Fruit fly (Drosophila melanogaster): ENCODE data around the gene ND-B16.6.

The ND-B16.6 gene

dm6 chrX:6349231-6349630, 970 bp downstream of the ND-B16.6 start:
- TF ChIP-seq Dif (GFP tag; optimal IDR thresholded peaks at IDR 0.05; ENCODE audit: partially characterized antibody) (no peak), Sp1 (GFP tag; optimal IDR thresholded peaks at IDR 0.05) (no peak), Rel (GFP tag; optimal IDR thresholded peaks at IDR 0.05) (no peak), Rel (tag; optimal IDR thresholded peaks at IDR 0.05) (peak; percentile 92)

- TF ChIP-seq CG32264 (GFP tag; optimal IDR thresholded peaks at IDR 0.05) (no peak), psq (GFP tag; optimal IDR thresholded peaks at IDR 0.05) (peak; percentile 68), Dfd (GFP tag; optimal IDR thresholded peaks at IDR 0.05) (no peak), Hnf4 (GFP tag; optimal IDR thresholded peaks at IDR 0.05) (peak; percentile 55), Sp1 (GFP tag; optimal IDR thresholded peaks at IDR 0.05) (peak; percentile 55), foxo (GFP tag; optimal IDR thresholded peaks at IDR 0.05) (peak in 1 of 2 experiments; percentile 48), tai (GFP tag; optimal IDR thresholded peaks at IDR 0.05) (no peak), Jra (GFP tag; optimal IDR thresholded peaks at IDR 0.05) (no peak), CG9705 (GFP tag; optimal IDR thresholded peaks at IDR 0.05) (peak; percentile 22), brk (GFP tag; optimal IDR thresholded peaks at IDR 0.05) (no peak), ey (GFP tag; optimal IDR thresholded peaks at IDR 0.05) (peak; percentile 20), Vsx2 (GFP tag; optimal IDR thresholded peaks at IDR 0.05; ENCODE audit: partially characterized antibody) (no peak), Mio (GFP tag; optimal IDR thresholded peaks at IDR 0.05) (no peak), jim (GFP tag; optimal IDR thresholded peaks at IDR 0.05) (no peak), Abd-B (GFP tag; optimal IDR thresholded peaks at IDR 0.05) (no peak), fru (GFP tag; optimal IDR thresholded peaks at IDR 0.05) (peak; percentile 9), Myc (optimal IDR thresholded peaks at IDR 0.05) (no peak), N (GFP tag; optimal IDR thresholded peaks at IDR 0.05) (no peak), woc (GFP tag; optimal IDR thresholded peaks at IDR 0.05) (no peak), Hr78 (GFP tag; optimal IDR thresholded peaks at IDR 0.05) (no peak), OdsH (GFP tag; optimal IDR thresholded peaks at IDR 0.05) (peak; percentile 39), dl (GFP tag; optimal IDR thresholded peaks at IDR 0.05; ENCODE audit: insufficient read depth in 1 of 2, partially characterized antibody in 2 of 2) (peak in 1 of 2 experiments; percentile 23), GATAd (GFP tag; optimal IDR thresholded peaks at IDR 0.05) (no peak), CrebA (GFP tag; optimal IDR thresholded peaks at IDR 0.05; ENCODE audit: borderline replicate concordance) (no peak), Rel (GFP tag; optimal IDR thresholded peaks at IDR 0.05) (no peak), Rel (tag; optimal IDR thresholded peaks at IDR 0.05) (peak; percentile 72), usp (GFP tag; optimal IDR thresholded peaks at IDR 0.05) (no peak), dmrt93B (GFP tag; optimal IDR thresholded peaks at IDR 0.05) (no peak), h (GFP tag; optimal IDR thresholded peaks at IDR 0.05) (peak; percentile 39), dsf (GFP tag; optimal IDR thresholded peaks at IDR 0.05; ENCODE audit: borderline replicate concordance) (peak; percentile 12), rgr (GFP tag; optimal IDR thresholded peaks at IDR 0.05) (peak; percentile 63), HLH106 (tag; optimal IDR thresholded peaks at IDR 0.05) (peak; percentile 20), Hr83 (GFP tag; optimal IDR thresholded peaks at IDR 0.05; ENCODE audit: poor library complexity, severe bottlenecking) (no peak), sage (GFP tag; optimal IDR thresholded peaks at IDR 0.05) (no peak), lola (GFP tag; optimal IDR thresholded peaks at IDR 0.05) (no peak), sv (GFP tag; optimal IDR thresholded peaks at IDR 0.05) (no peak), pan (optimal IDR thresholded peaks at IDR 0.05) (no peak), Dif (GFP tag; optimal IDR thresholded peaks at IDR 0.05; ENCODE audit: partially characterized antibody) (no peak), br (GFP tag; optimal IDR thresholded peaks at IDR 0.05) (peak; percentile 56)
These were observed 3.3 kb downstream of the ND-B16.6 start, which contains the start of gene CG3847 for dm6 chrX:6346926-6347367. Gene CG3847 (plus strand): TSS chrX:6347103.

- TF ChIP-seq Hr83 (GFP tag; optimal IDR thresholded peaks at IDR 0.05; ENCODE audit: poor library complexity, severe bottlenecking), result no peak
- TF ChIP-seq Myc (optimal IDR thresholded peaks at IDR 0.05), result no peak
- no peak for TF ChIP-seq dsf (GFP tag; optimal IDR thresholded peaks at IDR 0.05; ENCODE audit: borderline replicate concordance)
- no peak for TF ChIP-seq Mio (GFP tag; optimal IDR thresholded peaks at IDR 0.05)
- no peak for TF ChIP-seq woc (GFP tag; optimal IDR thresholded peaks at IDR 0.05)
- TF ChIP-seq lola (GFP tag; optimal IDR thresholded peaks at IDR 0.05), result no peak
- TF ChIP-seq sv (GFP tag; optimal IDR thresholded peaks at IDR 0.05), result no peak
- TF ChIP-seq pan (optimal IDR thresholded peaks at IDR 0.05), result no peak
- no peak for TF ChIP-seq h (GFP tag; optimal IDR thresholded peaks at IDR 0.05)
- TF ChIP-seq br (GFP tag; optimal IDR thresholded peaks at IDR 0.05), result no peak
- TF ChIP-seq Hnf4 (GFP tag; optimal IDR thresholded peaks at IDR 0.05), result no peak
- no peak for TF ChIP-seq Dfd (GFP tag; optimal IDR thresholded peaks at IDR 0.05)
- TF ChIP-seq brk (GFP tag; optimal IDR thresholded peaks at IDR 0.05), result no peak
- TF ChIP-seq OdsH (GFP tag; optimal IDR thresholded peaks at IDR 0.05), result no peak
- no peak for TF ChIP-seq sage (GFP tag; optimal IDR thresholded peaks at IDR 0.05)
- TF ChIP-seq Sp1 (GFP tag; optimal IDR thresholded peaks at IDR 0.05), result no peak
- TF ChIP-seq Rel (GFP tag; optimal IDR thresholded peaks at IDR 0.05), result no peak
- no peak for TF ChIP-seq Rel (tag; optimal IDR thresholded peaks at IDR 0.05)
- no peak for TF ChIP-seq Vsx2 (GFP tag; optimal IDR thresholded peaks at IDR 0.05; ENCODE audit: partially characterized antibody)
These were observed 4.0 kb downstream of the ND-B16.6 start for dm6 chrX:6346153-6346552.

Data from whole organism, wandering third instar larva.